Worm (Caenorhabditis elegans): ENCODE measurements around the gene Y26G10.4.

Gene Y26G10.4

ce11 chrV:17684857-17685256, 14.1 kb downstream of the Y26G10.4 start, which contains the start of the genes F59A1.16 and F59A1.6:
TSS of gene F59A1.16 (minus strand) at chrV:17684957.
TSS of gene F59A1.6 (plus strand) at chrV:17685141.
- no peak for TF ChIP-seq mdl-1 (tag; optimal IDR thresholded peaks at IDR 0.05)
- TF ChIP-seq ama-1 (optimal IDR thresholded peaks at IDR 0.05): no peak
- TF ChIP-seq unc-39 (tag; optimal IDR thresholded peaks at IDR 0.05): no peak

- no peak for TF ChIP-seq nhr-6 (tag; optimal IDR thresholded peaks at IDR 0.05)
- no peak for TF ChIP-seq unc-39 (tag; optimal IDR thresholded peaks at IDR 0.05)
Measured at ce11 chrV:17683763-17684162, 15.2 kb downstream of the Y26G10.4 start, which contains the start of gene F59A1.15. TSS of gene F59A1.15 (minus strand) at chrV:17683863.

ce11 chrV:17683290-17683689, 15.7 kb downstream of the Y26G10.4 start:
- TF ChIP-seq nhr-11 (tag; optimal IDR thresholded peaks at IDR 0.05) (no peak), ceh-16 (tag; optimal IDR thresholded peaks at IDR 0.05) (no peak), zag-1 (tag; optimal IDR thresholded peaks at IDR 0.05) (no peak), snpc-4 (tag; optimal IDR thresholded peaks at IDR 0.05) (no peak)

ce11 chrV:17676553-17676952, 22.4 kb downstream of the Y26G10.4 start, which contains the start of gene str-92:
TSS of gene str-92 (minus strand) at chrV:17676653.
- TF ChIP-seq nhr-21 (tag; optimal IDR thresholded peaks at IDR 0.05): no peak
- TF ChIP-seq sma-9 (GFP tag; optimal IDR thresholded peaks at IDR 0.05): no peak
- TF ChIP-seq sma-9 (tag; optimal IDR thresholded peaks at IDR 0.05): no peak
- TF ChIP-seq unc-55 (GFP tag; optimal IDR thresholded peaks at IDR 0.05): no peak
- no peak for TF ChIP-seq ztf-1 (GFP tag; conservative IDR thresholded peaks at IDR 0.05)
- TF ChIP-seq sem-4 (tag; optimal IDR thresholded peaks at IDR 0.05): no peak
- no peak for TF ChIP-seq ceh-16 (tag; optimal IDR thresholded peaks at IDR 0.05)
- TF ChIP-seq dmd-4 (tag; optimal IDR thresholded peaks at IDR 0.05): no peak

- TF ChIP-seq nhr-25 (tag; optimal IDR thresholded peaks at IDR 0.05): no peak
- no peak for TF ChIP-seq lin-13 (GFP tag; optimal IDR thresholded peaks at IDR 0.05)
- TF ChIP-seq sma-3 (GFP tag; optimal IDR thresholded peaks at IDR 0.05): no peak
- no peak for TF ChIP-seq nhr-77 (tag; optimal IDR thresholded peaks at IDR 0.05)
- no peak for TF ChIP-seq sem-4 (tag; optimal IDR thresholded peaks at IDR 0.05)
- no peak for TF ChIP-seq unc-62 (GFP tag; optimal IDR thresholded peaks at IDR 0.05)
- TF ChIP-seq ZK546.5 (tag; optimal IDR thresholded peaks at IDR 0.05): no peak
- no peak for TF ChIP-seq R02D3.7 (tag; optimal IDR thresholded peaks at IDR 0.05)
- TF ChIP-seq nhr-23 (tag; optimal IDR thresholded peaks at IDR 0.05): no peak
- TF ChIP-seq nhr-237 (tag; optimal IDR thresholded peaks at IDR 0.05): no peak
- TF ChIP-seq peb-1 (tag; optimal IDR thresholded peaks at IDR 0.05): no peak
- TF ChIP-seq lin-39 (tag; optimal IDR thresholded peaks at IDR 0.05): no peak
- no peak for TF ChIP-seq nhr-11 (tag; optimal IDR thresholded peaks at IDR 0.05)
Measured at ce11 chrV:17673343-17673742, 25.7 kb downstream of the Y26G10.4 start, which contains the start of gene str-93. TSS of gene str-93 (minus strand) at chrV:17673443.

- no peak for TF ChIP-seq lin-39 (tag; optimal IDR thresholded peaks at IDR 0.05)
- TF ChIP-seq ztf-1 (GFP tag; conservative IDR thresholded peaks at IDR 0.05): no peak
Measured at ce11 chrV:17668531-17668930, 30.5 kb downstream of the Y26G10.4 start, which contains the start of gene str-89. TSS of gene str-89 (plus strand) at chrV:17668831.

- TF ChIP-seq blmp-1 (tag; optimal IDR thresholded peaks at IDR 0.05; ENCODE audit: insufficient read depth): no peak
- TF ChIP-seq peb-1 (tag; optimal IDR thresholded peaks at IDR 0.05): no peak
- no peak for TF ChIP-seq F13H6.1 (tag; optimal IDR thresholded peaks at IDR 0.05)
- no peak for TF ChIP-seq snpc-4 (tag; optimal IDR thresholded peaks at IDR 0.05)
- no peak for TF ChIP-seq nhr-77 (tag; optimal IDR thresholded peaks at IDR 0.05)
- TF ChIP-seq mdl-1 (tag; optimal IDR thresholded peaks at IDR 0.05): no peak
- TF ChIP-seq zag-1 (tag; optimal IDR thresholded peaks at IDR 0.05): no peak
- no peak for TF ChIP-seq ztf-4 (tag; optimal IDR thresholded peaks at IDR 0.05)
- TF ChIP-seq ceh-16 (tag; optimal IDR thresholded peaks at IDR 0.05): no peak
Measured at ce11 chrV:17667676-17668075, 31.3 kb downstream of the Y26G10.4 start, which contains the start of gene F59A1.12. TSS of gene F59A1.12 (minus strand) at chrV:17667776.
